Worm (Caenorhabditis elegans) whole organism, mixed stage, embryonic: ENCODE measurements around the gene nlp-48.

Experiments
- M03D4.4 ChIP-seq: sonication (generic microtip); optimal IDR thresholded peaks from 2 replicates; lab custom pipeline; 2017; ENCODE audit warnings: mild to moderate bottlenecking, missing genetic modification characterization, missing compliant biosample characterization
- bed-3 ChIP-seq: fragments of 200-800 bp; sonication (Bioruptor generic); optimal IDR thresholded peaks from 3 replicates; lab custom pipeline; 2018; ENCODE audit warnings: mild to moderate bottlenecking, missing genetic modification characterization, moderate library complexity, missing compliant biosample characterization
- blmp-1 ChIP-seq: fragments of 150-350 bp; optimal IDR thresholded peaks from 2 replicates; lab custom pipeline; 2014; ENCODE audit warnings: missing biosample characterization, missing genetic modification characterization
- ceh-39 ChIP-seq: fragments of 150-350 bp; optimal IDR thresholded peaks from 2 replicates; lab custom pipeline; 2014; ENCODE audit warnings: missing biosample characterization, missing genetic modification characterization
- ceh-43 ChIP-seq: fragments of 200-800 bp; sonication (Bioruptor generic); optimal IDR thresholded peaks from 2 replicates; lab custom pipeline; 2018; ENCODE audit warnings: mild to moderate bottlenecking, missing genetic modification characterization, moderate library complexity, missing compliant biosample characterization
- ceh-83 ChIP-seq: fragments of 200-800 bp; sonication (Bioruptor generic); optimal IDR thresholded peaks from 2 replicates; lab custom pipeline; 2018; ENCODE audit warnings: mild to moderate bottlenecking, missing genetic modification characterization, missing compliant biosample characterization
- ces-1 ChIP-seq: fragments of 150-350 bp; optimal IDR thresholded peaks from 2 replicates; lab custom pipeline; 2014; ENCODE audit warnings: missing biosample characterization, missing genetic modification reagents, missing genetic modification characterization
- cnd-1 ChIP-seq: fragments of 200-800 bp; sonication (Bioruptor generic); optimal IDR thresholded peaks from 2 replicates; lab custom pipeline; 2018; ENCODE audit warnings: mild to moderate bottlenecking, missing genetic modification characterization, missing compliant biosample characterization
- drap-1 ChIP-seq: fragments of 200-800 bp; sonication (Bioruptor generic); optimal IDR thresholded peaks from 3 replicates; lab custom pipeline; 2018; ENCODE audit warnings: mild to moderate bottlenecking, missing genetic modification characterization, missing compliant biosample characterization
- elt-1 ChIP-seq: sonication (generic microtip); optimal IDR thresholded peaks from 2 replicates; lab custom pipeline; 2017; ENCODE audit warnings: missing genetic modification characterization, mild to moderate bottlenecking, missing compliant biosample characterization, antibody characterized with exemption, moderate library complexity, borderline replicate concordance; ENCODE audit not compliant: insufficient read depth
- elt-3 ChIP-seq: fragments of 150-350 bp; optimal IDR thresholded peaks from 2 replicates; lab custom pipeline; 2014; ENCODE audit warnings: missing biosample characterization, missing genetic modification characterization
- flh-1 ChIP-seq: fragments of 200-800 bp; sonication (Bioruptor generic); optimal IDR thresholded peaks from 2 replicates; lab custom pipeline; 2018; ENCODE audit warnings: mild to moderate bottlenecking, missing genetic modification characterization, moderate library complexity, missing compliant biosample characterization
- ham-2 ChIP-seq: fragments of 200-800 bp; sonication (Bioruptor generic); optimal IDR thresholded peaks from 2 replicates; lab custom pipeline; 2018; ENCODE audit warnings: mild to moderate bottlenecking, missing genetic modification characterization, missing compliant biosample characterization
- hlh-1 ChIP-seq: fragments of 150-350 bp; optimal IDR thresholded peaks from 2 replicates; lab custom pipeline; 2014; ENCODE audit warnings: missing biosample characterization, missing genetic modification reagents, missing genetic modification characterization
- lin-13 ChIP-seq: fragments of 150-350 bp; optimal IDR thresholded peaks from 2 replicates; lab custom pipeline; 2014; ENCODE audit warnings: missing biosample characterization, missing genetic modification characterization
- lin-32 ChIP-seq: fragments of 200-800 bp; sonication (Bioruptor generic); optimal IDR thresholded peaks from 2 replicates; lab custom pipeline; 2018; ENCODE audit warnings: mild to moderate bottlenecking, missing genetic modification characterization, missing compliant biosample characterization
- lsy-2 ChIP-seq: fragments of 150-350 bp; optimal IDR thresholded peaks from 2 replicates; lab custom pipeline; 2014; ENCODE audit warnings: missing biosample characterization, missing genetic modification characterization
- mab-5 ChIP-seq: fragments of 150-350 bp; optimal IDR thresholded peaks from 2 replicates; lab custom pipeline; 2014; ENCODE audit warnings: missing biosample characterization, missing genetic modification characterization
- mep-1 ChIP-seq: fragments of 150-350 bp; optimal IDR thresholded peaks from 2 replicates; lab custom pipeline; 2017; ENCODE audit warnings: missing biosample characterization, missing genetic modification reagents, missing genetic modification characterization, inconsistent platforms
- nhr-12 ChIP-seq: fragments of 150-350 bp; optimal IDR thresholded peaks from 2 replicates; lab custom pipeline; 2014; ENCODE audit warnings: missing biosample characterization, missing genetic modification characterization
- nhr-2 ChIP-seq: fragments of 150-350 bp; optimal IDR thresholded peaks from 2 replicates; lab custom pipeline; 2014; ENCODE audit warnings: missing biosample characterization, missing genetic modification characterization
- nhr-237 ChIP-seq: fragments of 150-350 bp; optimal IDR thresholded peaks from 2 replicates; lab custom pipeline; 2014; ENCODE audit warnings: missing biosample characterization, missing genetic modification characterization
- nhr-28 ChIP-seq: fragments of 150-350 bp; optimal IDR thresholded peaks from 2 replicates; lab custom pipeline; 2014; ENCODE audit warnings: missing biosample characterization, missing genetic modification characterization
- nhr-76 ChIP-seq: sonication (generic microtip); optimal IDR thresholded peaks from 2 replicates; lab custom pipeline; 2017; ENCODE audit warnings: missing biosample characterization, missing genetic modification characterization
- pha-4 ChIP-seq: fragments of 150-350 bp; optimal IDR thresholded peaks from 2 replicates; lab custom pipeline; 2018; ENCODE audit warnings: missing biosample characterization, missing genetic modification reagents, missing genetic modification characterization
- sptf-1 ChIP-seq: sonication (generic microtip); optimal IDR thresholded peaks from 2 replicates; lab custom pipeline; 2017; ENCODE audit warnings: mild to moderate bottlenecking, missing genetic modification characterization, moderate library complexity, missing compliant biosample characterization
- unc-120 ChIP-seq: sonication (generic microtip); optimal IDR thresholded peaks from 2 replicates; lab custom pipeline; 2017; ENCODE audit warnings: missing genetic modification characterization, missing compliant biosample characterization; ENCODE audit not compliant: poor library complexity, severe bottlenecking
- unc-39 ChIP-seq: fragments of 150-350 bp; optimal IDR thresholded peaks from 2 replicates; lab custom pipeline; 2014; ENCODE audit warnings: missing biosample characterization, missing genetic modification characterization
- unc-62 ChIP-seq: fragments of 150-350 bp; optimal IDR thresholded peaks from 2 replicates; lab custom pipeline; 2014; ENCODE audit warnings: missing biosample characterization, missing genetic modification reagents, missing genetic modification characterization
- zip-8 ChIP-seq: fragments of 150-350 bp; optimal IDR thresholded peaks from 2 replicates; lab custom pipeline; 2014; ENCODE audit warnings: missing biosample characterization, missing genetic modification characterization
- ztf-11 ChIP-seq: fragments of 150-350 bp; optimal IDR thresholded peaks from 2 replicates; lab custom pipeline; 2014; ENCODE audit warnings: missing biosample characterization, missing genetic modification characterization

Gene nlp-48

ce11 chrIII:9376701-9377100 lies 24.2 kb downstream of the nlp-48 start:
- no peak for TF ChIP-seq nhr-76
- no peak for TF ChIP-seq ceh-43 (GFP tag; lab: Kevin White, UChicago)
- TF ChIP-seq zip-8, result no peak
- no peak for TF ChIP-seq lin-13

ce11 chrIII:9373779-9374178 lies 27.2 kb downstream of the nlp-48 start:
- no peak for TF ChIP-seq cnd-1 (tag; lab: Kevin White, UChicago)
- TF ChIP-seq zip-8, result no peak
- TF ChIP-seq mep-1 (tag; lab: Kevin White, UChicago), result no peak
- no peak for TF ChIP-seq nhr-237 (tag; lab: Kevin White, UChicago)
- TF ChIP-seq ham-2 (GFP tag; lab: Kevin White, UChicago), result no peak
- TF ChIP-seq unc-39 (tag; lab: Kevin White, UChicago), result no peak
- no peak for TF ChIP-seq nhr-12 (tag; lab: Kevin White, UChicago)
- no peak for TF ChIP-seq sptf-1
- TF ChIP-seq nhr-2 (tag; lab: Kevin White, UChicago), result no peak
- no peak for TF ChIP-seq elt-3
- no peak for TF ChIP-seq mab-5 (tag; lab: Kevin White, UChicago)
- TF ChIP-seq elt-1 (tag; lab: Kevin White, UChicago), result no peak
- TF ChIP-seq drap-1 (GFP tag; lab: Kevin White, UChicago), result no peak
- TF ChIP-seq M03D4.4 (tag; lab: Kevin White, UChicago), result no peak
- no peak for TF ChIP-seq ceh-83 (GFP tag; lab: Kevin White, UChicago)
- no peak for TF ChIP-seq lsy-2 (tag; lab: Kevin White, UChicago)
- no peak for TF ChIP-seq bed-3 (GFP tag; lab: Kevin White, UChicago)
- no peak for TF ChIP-seq blmp-1 (tag; lab: Kevin White, UChicago)
- no peak for TF ChIP-seq hlh-1 (tag; lab: Kevin White, UChicago)

ce11 chrIII:9366971-9367370 lies 34.0 kb downstream of the nlp-48 start, which contains the start of gene crn-6:
crn-6 (plus strand) TSS chrIII:9367271.
- TF ChIP-seq mab-5 (tag; lab: Kevin White, UChicago) (no peak), bed-3 (GFP tag; lab: Kevin White, UChicago) (no peak), blmp-1 (tag; lab: Kevin White, UChicago) (no peak), flh-1 (GFP tag; lab: Kevin White, UChicago) (no peak), unc-62 (GFP tag; lab: Kevin White, UChicago) (no peak), nhr-2 (tag; lab: Kevin White, UChicago) (no peak), ceh-39 (no peak), M03D4.4 (tag; lab: Kevin White, UChicago) (no peak)

- TF ChIP-seq lsy-2 (tag; lab: Kevin White, UChicago), result no peak
These were observed 34.6 kb downstream of the nlp-48 start for ce11 chrIII:9366376-9366775.

- TF ChIP-seq nhr-12 (tag; lab: Kevin White, UChicago) (no peak), unc-62 (GFP tag; lab: Kevin White, UChicago) (no peak), ceh-39 (no peak), lin-32 (GFP tag; lab: Kevin White, UChicago) (no peak), zip-8 (no peak)
These were observed 39.7 kb downstream of the nlp-48 start, which contains the start of gene flp-25 for ce11 chrIII:9361228-9361627. flp-25 (plus strand) TSS chrIII:9361528.

- TF ChIP-seq bed-3 (GFP tag; lab: Kevin White, UChicago), result no peak
- TF ChIP-seq nhr-76, result no peak
- TF ChIP-seq ceh-39, result no peak
- no peak for TF ChIP-seq lsy-2 (tag; lab: Kevin White, UChicago)
- no peak for TF ChIP-seq drap-1 (GFP tag; lab: Kevin White, UChicago)
- no peak for TF ChIP-seq ztf-11 (tag; lab: Kevin White, UChicago)
- TF ChIP-seq lin-13, result no peak
- no peak for TF ChIP-seq ceh-43 (GFP tag; lab: Kevin White, UChicago)
- no peak for TF ChIP-seq elt-1 (tag; lab: Kevin White, UChicago)
- no peak for TF ChIP-seq pha-4 (tag; lab: Kevin White, UChicago)
- TF ChIP-seq M03D4.4 (tag; lab: Kevin White, UChicago), result no peak
- TF ChIP-seq ces-1 (GFP tag; lab: Kevin White, UChicago), result no peak
- no peak for TF ChIP-seq elt-3
- no peak for TF ChIP-seq nhr-28 (tag; lab: Kevin White, UChicago)
- TF ChIP-seq hlh-1 (tag; lab: Kevin White, UChicago), result no peak
- no peak for TF ChIP-seq lin-32 (GFP tag; lab: Kevin White, UChicago)
- TF ChIP-seq unc-120, result no peak
- TF ChIP-seq zip-8, result no peak
- no peak for TF ChIP-seq mab-5 (tag; lab: Kevin White, UChicago)
These were observed 41.9 kb downstream of the nlp-48 start, which contains the start of gene K04H4.5 for ce11 chrIII:9359060-9359459. K04H4.5 (plus strand) TSS chrIII:9359360.
